Worm (Caenorhabditis elegans) whole organism, young adult: ENCODE results near the gene sec-61.B.

Experiments used
- B0261.1 ChIP-seq: sonication (generic microtip); optimal IDR thresholded peaks from 2 replicates; lab custom pipeline; 2016; ENCODE audit warnings: mild to moderate bottlenecking, missing genetic modification characterization, moderate library complexity, missing compliant biosample characterization
- C06A6.2 ChIP-seq: fragments of 200-800 bp; sonication (Bioruptor generic); conservative IDR thresholded peaks from 2 replicates; pipeline ENCODE4 v1.3.6; 2022; ENCODE audit warnings: missing genetic modification characterization, missing compliant biosample characterization
- D2030.7 ChIP-seq: fragments of 200-800 bp; sonication (Bioruptor generic); IDR thresholded peaks from 2 replicates; pipeline ENCODE4 v1.3.6; 2022; ENCODE audit warnings: missing genetic modification reagents, missing genetic modification characterization, missing compliant biosample characterization
- F23B12.7 ChIP-seq: sonication (generic microtip); optimal IDR thresholded peaks from 2 replicates; lab custom pipeline; 2017; ENCODE audit warnings: missing genetic modification characterization, mild to moderate bottlenecking, missing compliant biosample characterization, antibody characterized with exemption, moderate library complexity; ENCODE audit not compliant: insufficient read depth
- F52B5.7 ChIP-seq: sonication (generic microtip); optimal IDR thresholded peaks from 2 replicates; lab custom pipeline; 2016; ENCODE audit warnings: mild to moderate bottlenecking, missing genetic modification characterization, missing compliant biosample characterization
- F57C9.4 ChIP-seq: sonication (generic microtip); optimal IDR thresholded peaks from 2 replicates; lab custom pipeline; 2017; ENCODE audit warnings: mild to moderate bottlenecking, missing genetic modification characterization, missing compliant biosample characterization
- T26A5.8 ChIP-seq: sonication (generic microtip); optimal IDR thresholded peaks from 2 replicates; lab custom pipeline; 2016; ENCODE audit warnings: missing genetic modification characterization, missing compliant biosample characterization
- Y56A3A.18 ChIP-seq: fragments of 200-800 bp; sonication (Bioruptor generic); IDR thresholded peaks from 2 replicates; pipeline ENCODE4 v1.3.6; 2022; ENCODE audit warnings: missing genetic modification reagents, missing genetic modification characterization, missing compliant biosample characterization
- akir-1 ChIP-seq: fragments of 200-800 bp; sonication (Bioruptor generic); optimal IDR thresholded peaks from 2 replicates; lab custom pipeline; 2018; ENCODE audit warnings: mild to moderate bottlenecking, missing genetic modification characterization, moderate library complexity, missing compliant biosample characterization
- attf-5 ChIP-seq: fragments of 200-800 bp; sonication (Bioruptor generic); optimal IDR thresholded peaks from 2 replicates; lab custom pipeline; 2018; ENCODE audit warnings: mild to moderate bottlenecking, missing genetic modification characterization, missing compliant biosample characterization
- bed-1 ChIP-seq: fragments of 200-800 bp; sonication (Bioruptor generic); IDR thresholded peaks from 2 replicates; pipeline ENCODE4 v1.3.6; 2022; ENCODE audit warnings: missing genetic modification reagents, missing genetic modification characterization, missing compliant biosample characterization
- bed-2 ChIP-seq: fragments of 200-800 bp; sonication (Bioruptor generic); IDR thresholded peaks from 2 replicates; pipeline ENCODE4 v1.3.6; 2022; ENCODE audit warnings: missing genetic modification reagents, missing genetic modification characterization, missing compliant biosample characterization
- cebp-1 ChIP-seq, 2 experiments: fragments of 200-800 bp in 1 of 2; sonication (Bioruptor generic) in 1 of 2; sonication (generic microtip) in 1 of 2; IDR thresholded peaks in 1 of 2; optimal IDR thresholded peaks in 1 of 2; 2 replicates each; pipeline versions ENCODE4 v1.3.6 to Lab custom; 2017 to 2022; ENCODE audit warnings: missing compliant biosample characterization in 2 of 2, missing genetic modification characterization in 2 of 2, mild to moderate bottlenecking in 1 of 2, missing genetic modification reagents in 1 of 2, moderate library complexity in 1 of 2
- ceh-100 ChIP-seq: fragments of 200-800 bp; sonication (Bioruptor generic); IDR thresholded peaks from 2 replicates; pipeline ENCODE4 v1.3.6; 2022; ENCODE audit warnings: missing genetic modification reagents, missing genetic modification characterization, missing compliant biosample characterization
- ceh-40 ChIP-seq: fragments of 200-800 bp; sonication (Bioruptor generic); IDR thresholded peaks from 2 replicates; pipeline ENCODE4 v1.3.6; 2022; ENCODE audit warnings: missing genetic modification characterization, missing compliant biosample characterization
- die-1 ChIP-seq: sonication (generic microtip); optimal IDR thresholded peaks from 2 replicates; lab custom pipeline; 2016; ENCODE audit warnings: missing genotype, mild to moderate bottlenecking, missing genetic modification characterization, missing compliant biosample characterization
- dox-1 ChIP-seq: fragments of 200-800 bp; sonication (Bioruptor generic); IDR thresholded peaks from 2 replicates; pipeline ENCODE4 v1.3.6; 2022; ENCODE audit warnings: missing genetic modification reagents, missing genetic modification characterization, missing compliant biosample characterization
- dpff-1 ChIP-seq: sonication (generic microtip); optimal IDR thresholded peaks from 2 replicates; lab custom pipeline; 2017; ENCODE audit warnings: mild to moderate bottlenecking, missing genetic modification characterization, missing compliant biosample characterization
- egl-18 ChIP-seq: fragments of 200-800 bp; sonication (Bioruptor generic); IDR thresholded peaks from 2 replicates; pipeline ENCODE4 v1.3.6; 2022; ENCODE audit warnings: missing genetic modification reagents, missing genetic modification characterization, missing compliant biosample characterization
- egl-44 ChIP-seq: fragments of 200-800 bp; sonication (Bioruptor generic); IDR thresholded peaks from 2 replicates; pipeline ENCODE4 v1.3.6; 2022; ENCODE audit warnings: missing genetic modification reagents, missing genetic modification characterization, missing compliant biosample characterization
- egrh-3 ChIP-seq: fragments of 200-800 bp; sonication (Bioruptor generic); IDR thresholded peaks from 2 replicates; pipeline ENCODE4 v1.3.6; 2022; ENCODE audit warnings: missing genetic modification reagents, missing genetic modification characterization, missing compliant biosample characterization
- gei-17 ChIP-seq: fragments of 200-800 bp; sonication (Bioruptor generic); optimal IDR thresholded peaks from 2 replicates; lab custom pipeline; 2018; ENCODE audit warnings: mild to moderate bottlenecking, missing genetic modification characterization, missing compliant biosample characterization
- hlh-12 ChIP-seq: sonication (generic microtip); optimal IDR thresholded peaks from 2 replicates; lab custom pipeline; 2016; ENCODE audit warnings: missing genetic modification characterization, missing compliant biosample characterization
- hmg-1.2 ChIP-seq: fragments of 200-800 bp; sonication (Bioruptor generic); IDR thresholded peaks from 2 replicates; pipeline ENCODE4 v1.3.6; 2022; ENCODE audit warnings: missing genetic modification reagents, missing genetic modification characterization, missing compliant biosample characterization
- hmg-20 ChIP-seq: fragments of 200-800 bp; sonication (Bioruptor generic); IDR thresholded peaks from 2 replicates; pipeline ENCODE4 v1.3.6; 2022; ENCODE audit warnings: missing genetic modification reagents, missing genetic modification characterization, missing compliant biosample characterization
- lsl-1 ChIP-seq: fragments of 200-800 bp; sonication (Bioruptor generic); optimal IDR thresholded peaks from 2 replicates; lab custom pipeline; 2018; ENCODE audit warnings: mild to moderate bottlenecking, missing genetic modification characterization, moderate library complexity, missing compliant biosample characterization
- madf-10 ChIP-seq: sonication (generic microtip); optimal IDR thresholded peaks from 2 replicates; lab custom pipeline; 2016; ENCODE audit warnings: mild to moderate bottlenecking, missing genetic modification characterization, missing compliant biosample characterization
- madf-3 ChIP-seq: fragments of 200-800 bp; sonication (Bioruptor generic); IDR thresholded peaks from 2 replicates; pipeline ENCODE4 v1.3.6; 2022; ENCODE audit warnings: missing genetic modification reagents, missing genetic modification characterization, missing compliant biosample characterization
- madf-8 ChIP-seq: fragments of 200-800 bp; sonication (Bioruptor generic); conservative IDR thresholded peaks from 2 replicates; pipeline ENCODE4 v1.3.6; 2022; ENCODE audit warnings: missing genetic modification reagents, missing genetic modification characterization, missing compliant biosample characterization
- mcd-1 ChIP-seq: fragments of 200-800 bp; sonication (Bioruptor generic); IDR thresholded peaks from 2 replicates; pipeline ENCODE4 v1.3.6; 2022; ENCODE audit warnings: missing genetic modification reagents, missing genetic modification characterization, missing compliant biosample characterization
- mel-28 ChIP-seq: sonication (generic microtip); optimal IDR thresholded peaks from 2 replicates; lab custom pipeline; 2016; ENCODE audit warnings: borderline replicate concordance, mild to moderate bottlenecking, missing genetic modification characterization, missing compliant biosample characterization
- mxl-1 ChIP-seq: sonication (generic microtip); optimal IDR thresholded peaks from 2 replicates; lab custom pipeline; 2016; ENCODE audit warnings: missing genetic modification characterization, missing compliant biosample characterization
- nfya-1 ChIP-seq: sonication (generic microtip); optimal IDR thresholded peaks from 2 replicates; lab custom pipeline; 2017; ENCODE audit warnings: antibody characterized with exemption, missing compliant biosample characterization, missing genetic modification characterization, borderline replicate concordance; ENCODE audit not compliant: insufficient read depth
- nhr-120 ChIP-seq: fragments of 200-800 bp; sonication (Bioruptor generic); IDR thresholded peaks from 2 replicates; pipeline ENCODE4 v1.3.6; 2022; ENCODE audit warnings: missing genetic modification characterization, missing compliant biosample characterization
- nhr-80 ChIP-seq: sonication (generic microtip); optimal IDR thresholded peaks from 2 replicates; lab custom pipeline; 2016; ENCODE audit warnings: missing genetic modification characterization, missing compliant biosample characterization
- sea-2 ChIP-seq: fragments of 200-800 bp; sonication (Bioruptor generic); IDR thresholded peaks from 2 replicates; pipeline ENCODE4 v1.3.6; 2022; ENCODE audit warnings: missing genetic modification characterization, missing compliant biosample characterization
- snpc-1.1 ChIP-seq: sonication (generic microtip); optimal IDR thresholded peaks from 2 replicates; lab custom pipeline; 2017; ENCODE audit warnings: missing genetic modification characterization, mild to moderate bottlenecking, missing compliant biosample characterization, antibody characterized with exemption, moderate library complexity, missing genotype, missing genetic modification reagents; ENCODE audit not compliant: insufficient read depth
- snpc-4 ChIP-seq, 5 experiments: fragments of 150-350 bp in 1 of 5; sonication (generic microtip) in 4 of 5; optimal IDR thresholded peaks; 2 replicates each; lab custom pipeline; 2014 to 2018; ENCODE audit warnings: missing genetic modification characterization in 5 of 5, missing biosample characterization in 3 of 5, antibody characterized with exemption in 2 of 5, mild to moderate bottlenecking in 2 of 5, missing compliant biosample characterization in 2 of 5, missing genotype in 2 of 5, moderate library complexity in 2 of 5, missing genetic modification reagents in 1 of 5
- tbx-9 ChIP-seq: sonication (generic microtip); optimal IDR thresholded peaks from 2 replicates; lab custom pipeline; 2016; ENCODE audit warnings: borderline replicate concordance, missing genetic modification characterization, inconsistent platforms, missing compliant biosample characterization
- zfh-2 ChIP-seq: fragments of 200-800 bp; sonication (Bioruptor generic); conservative IDR thresholded peaks from 2 replicates; pipeline ENCODE4 v1.3.6; 2022; ENCODE audit warnings: missing genetic modification reagents, missing genetic modification characterization, missing compliant biosample characterization
- ztf-18 ChIP-seq: sonication (generic microtip); optimal IDR thresholded peaks from 2 replicates; lab custom pipeline; 2016; ENCODE audit warnings: missing genotype, mild to moderate bottlenecking, missing genetic modification characterization, missing compliant biosample characterization
- ztf-22 ChIP-seq: fragments of 200-800 bp; sonication (Bioruptor generic); optimal IDR thresholded peaks from 2 replicates; lab custom pipeline; 2018; ENCODE audit warnings: mild to moderate bottlenecking, missing genetic modification characterization, moderate library complexity, missing compliant biosample characterization
- ztf-26 ChIP-seq: sonication (generic microtip); optimal IDR thresholded peaks from 2 replicates; lab custom pipeline; 2017; ENCODE audit warnings: missing genetic modification characterization, missing compliant biosample characterization
- ztf-3 ChIP-seq: fragments of 200-800 bp; sonication (Bioruptor generic); optimal IDR thresholded peaks from 2 replicates; lab custom pipeline; 2018; ENCODE audit warnings: mild to moderate bottlenecking, missing genetic modification characterization, missing compliant biosample characterization

Gene sec-61.B

ce11 chrIV:2390251-2390672 lies 1.8 kb upstream of the sec-61.B start (continued):
- TF ChIP-seq gei-17 (GFP tag; lab: Kevin White, UChicago) (no peak), egrh-3 (no peak), hmg-1.2 (peak; percentile 14; the same call in 1 of the 2 replicates), mel-28 (tag; lab: Kevin White, UChicago) (no peak), ceh-100 (GFP tag; lab: Robert Waterston, UW) (no peak), dox-1 (GFP tag; lab: Robert Waterston, UW) (peak; percentile 61; the same call in 1 of the 2 replicates), nhr-80 (tag; lab: Kevin White, UChicago) (no peak), lsl-1 (GFP tag; lab: Kevin White, UChicago) (peak; percentile 39), F57C9.4 (tag; lab: Kevin White, UChicago) (no peak), attf-5 (peak; percentile 41), ztf-18 (tag; lab: Kevin White, UChicago) (peak; percentile 41), zfh-2 (no peak), snpc-4 (GFP tag; optimal IDR thresholded peaks at IDR 0.05; lab: Kevin White, UChicago) (peak; percentile 19), snpc-4 (tag; optimal IDR thresholded peaks at IDR 0.05; lab: Kevin White, UChicago) (peak in 2 of 4 experiments; percentile 34 to 44), madf-3 (GFP tag; lab: Robert Waterston, UW) (no peak), F23B12.7 (tag; lab: Kevin White, UChicago) (peak; percentile 26), madf-8 (GFP tag; lab: Robert Waterston, UW) (no peak), mxl-1 (tag; lab: Kevin White, UChicago) (no peak), T26A5.8 (tag; lab: Kevin White, UChicago) (no peak), nhr-120 (GFP tag; lab: Robert Waterston, UW) (no peak), egl-44 (GFP tag; lab: Robert Waterston, UW) (no peak), F52B5.7 (tag; lab: Kevin White, UChicago) (peak; percentile 75), Y56A3A.18 (GFP tag; lab: Robert Waterston, UW) (no peak), tbx-9 (tag; lab: Kevin White, UChicago) (no peak), bed-1 (GFP tag; lab: Robert Waterston, UW) (no peak), ztf-3 (GFP tag; lab: Kevin White, UChicago) (no peak), snpc-1.1 (peak; percentile 35), akir-1 (no peak), cebp-1 (GFP tag; IDR thresholded peaks at IDR 0.05; lab: Robert Waterston, UW) (no peak), cebp-1 (tag; optimal IDR thresholded peaks at IDR 0.05; lab: Kevin White, UChicago) (peak; percentile 59)

ce11 chrIV:2389745-2390144 lies 1.3 kb upstream of the sec-61.B start:
- TF ChIP-seq sea-2 (GFP tag; lab: Robert Waterston, UW) (no peak), egl-18 (GFP tag; lab: Robert Waterston, UW) (0 out of 2 replicates have a peak, but pooled peaks have one; percentile 17), zfh-2 (peak; percentile 57; the same call in 1 of the 2 replicates)

ce11 chrIV:2388949-2389495 lies 547 bp upstream of the sec-61.B start, which contains the start of gene trap-3:
TSS of gene trap-3 (plus strand) at chrIV:2389445.
- TF ChIP-seq madf-10: peak; percentile 93
- no peak for TF ChIP-seq hlh-12 (tag; lab: Kevin White, UChicago)
- peak; percentile 98 for TF ChIP-seq mcd-1 (GFP tag; lab: Robert Waterston, UW)
- TF ChIP-seq dpff-1 (tag; lab: Kevin White, UChicago): no peak
- TF ChIP-seq C06A6.2 (GFP tag; lab: Robert Waterston, UW): peak; percentile 88
- peak; percentile 66 for TF ChIP-seq die-1 (tag; lab: Kevin White, UChicago)
- TF ChIP-seq nfya-1: no peak
- peak; percentile 86 for TF ChIP-seq hmg-20 (GFP tag; lab: Robert Waterston, UW)
- peak; percentile 97 for TF ChIP-seq ztf-26
- peak; percentile 85 for TF ChIP-seq F52B5.7 (tag; lab: Kevin White, UChicago)
- TF ChIP-seq bed-2 (GFP tag; lab: Robert Waterston, UW): 0 out of 2 replicates have a peak, but pooled peaks have one; percentile 73
- 0 out of 2 replicates have a peak, but pooled peaks have one; percentile 35 for TF ChIP-seq bed-1 (GFP tag; lab: Robert Waterston, UW)
- peak; percentile 26 for TF ChIP-seq B0261.1
- peak; percentile 88 for TF ChIP-seq ceh-40
- TF ChIP-seq D2030.7 (GFP tag; lab: Robert Waterston, UW): peak; percentile 96
- peak; percentile 96 for TF ChIP-seq ztf-22
